Fruit fly (Drosophila melanogaster): ENCODE data around the gene bond.
A peak's percentile ranks its signal among the peaks of the same experiment; 100 is the strongest.

The bond gene

DNA sequence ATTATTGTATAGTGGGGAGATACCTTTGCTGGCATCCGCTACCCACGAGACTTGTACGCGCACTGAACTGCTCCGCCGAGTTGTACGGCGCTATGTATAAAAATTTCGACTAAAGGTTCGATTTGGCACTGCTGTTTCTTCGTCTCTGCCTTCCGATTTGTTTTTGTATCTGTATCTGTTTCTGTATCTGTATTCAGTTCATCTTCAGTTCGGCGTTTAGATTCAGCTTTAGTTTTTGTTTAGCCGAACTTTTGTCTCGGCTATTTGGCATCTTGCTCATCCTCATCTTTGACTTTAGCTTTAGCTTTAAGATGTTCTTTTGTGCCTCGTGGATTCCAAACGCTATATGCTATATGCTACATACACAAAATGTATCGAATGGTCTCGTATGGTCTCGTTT, 12.0 kb downstream of the bond start, which contains the start of gene sit:
TSS of gene sit (minus strand) at position 71 of the 400 bp plus-strand sequence.
- TF ChIP-seq ems (GFP tag; optimal IDR thresholded peaks at IDR 0.05) = no peak
- no peak for TF ChIP-seq CG17385 (GFP tag; optimal IDR thresholded peaks at IDR 0.05)
- TF ChIP-seq CG18764 (GFP tag; optimal IDR thresholded peaks at IDR 0.05) = no peak
- no peak for TF ChIP-seq CG31365 (tag; optimal IDR thresholded peaks at IDR 0.05)
- TF ChIP-seq CG12744 (GFP tag; optimal IDR thresholded peaks at IDR 0.05) = no peak
- TF ChIP-seq chinmo (GFP tag; IDR thresholded peaks at IDR 0.05; ENCODE audit: partially characterized antibody) = 0 out of 4 replicates have a peak, but pooled peaks have one; percentile 58
- no peak for TF ChIP-seq org-1 (GFP tag; optimal IDR thresholded peaks at IDR 0.05)
- no peak for TF ChIP-seq Sry-δ (GFP tag; optimal IDR thresholded peaks at IDR 0.05)
- no peak for TF ChIP-seq jing (GFP tag; optimal IDR thresholded peaks at IDR 0.05)
- TF ChIP-seq Dek (tag; optimal IDR thresholded peaks at IDR 0.05) = no peak
- no peak for TF ChIP-seq tin (GFP tag; optimal IDR thresholded peaks at IDR 0.05)
- TF ChIP-seq CG12155 (GFP tag; optimal IDR thresholded peaks at IDR 0.05) = no peak
- TF ChIP-seq ttk (GFP tag; IDR thresholded peaks at IDR 0.05) = no peak
- TF ChIP-seq lilli (GFP tag; optimal IDR thresholded peaks at IDR 0.05) = no peak
- no peak for TF ChIP-seq CG1603 (tag; optimal IDR thresholded peaks at IDR 0.05)
- no peak for TF ChIP-seq Fer2 (tag; optimal IDR thresholded peaks at IDR 0.05)
- TF ChIP-seq salm (tag; optimal IDR thresholded peaks at IDR 0.05) = no peak
- peak; percentile 7 for TF ChIP-seq CG15269 (tag; optimal IDR thresholded peaks at IDR 0.05)
- no peak for TF ChIP-seq Nf-YA (GFP tag; IDR thresholded peaks at IDR 0.05)
- TF ChIP-seq CG13894 (tag; optimal IDR thresholded peaks at IDR 0.05) = peak; percentile 98
- TF ChIP-seq GATAe (GFP tag; conservative IDR thresholded peaks at IDR 0.05) = no peak
- TF ChIP-seq wek (GFP tag; optimal IDR thresholded peaks at IDR 0.05) = no peak
- no peak for TF ChIP-seq Fer1 (GFP tag; optimal IDR thresholded peaks at IDR 0.05)
- TF ChIP-seq Neu2 (GFP tag; optimal IDR thresholded peaks at IDR 0.05; ENCODE audit: borderline replicate concordance) = no peak
- TF ChIP-seq B-H1 (GFP tag; IDR thresholded peaks at IDR 0.05) = no peak
- TF ChIP-seq cg (GFP tag; optimal IDR thresholded peaks at IDR 0.05) = no peak
- no peak for TF ChIP-seq D (optimal IDR thresholded peaks at IDR 0.05)
- TF ChIP-seq D (GFP tag; optimal IDR thresholded peaks at IDR 0.05) = no peak
- TF ChIP-seq CG18599 (GFP tag; optimal IDR thresholded peaks at IDR 0.05) = no peak
- TF ChIP-seq Usf (GFP tag; optimal IDR thresholded peaks at IDR 0.05) = no peak
- peak; percentile 22 for TF ChIP-seq Deaf1 (tag; optimal IDR thresholded peaks at IDR 0.05)
- no peak for TF ChIP-seq Taf1 (GFP tag; IDR thresholded peaks at IDR 0.05)

dm6 chr3R:22564076-22564475, 13.6 kb downstream of the bond start:
- TF ChIP-seq CG6683 (GFP tag; optimal IDR thresholded peaks at IDR 0.05) (no peak), chinmo (GFP tag; IDR thresholded peaks at IDR 0.05; ENCODE audit: partially characterized antibody) (peak; percentile 90), ssp (GFP tag; IDR thresholded peaks at IDR 0.05) (no peak), Eip74EF (GFP tag; optimal IDR thresholded peaks at IDR 0.05) (peak in 1 of 2 experiments; percentile 90), CG1647 (GFP tag; optimal IDR thresholded peaks at IDR 0.05) (no peak)

DNA sequence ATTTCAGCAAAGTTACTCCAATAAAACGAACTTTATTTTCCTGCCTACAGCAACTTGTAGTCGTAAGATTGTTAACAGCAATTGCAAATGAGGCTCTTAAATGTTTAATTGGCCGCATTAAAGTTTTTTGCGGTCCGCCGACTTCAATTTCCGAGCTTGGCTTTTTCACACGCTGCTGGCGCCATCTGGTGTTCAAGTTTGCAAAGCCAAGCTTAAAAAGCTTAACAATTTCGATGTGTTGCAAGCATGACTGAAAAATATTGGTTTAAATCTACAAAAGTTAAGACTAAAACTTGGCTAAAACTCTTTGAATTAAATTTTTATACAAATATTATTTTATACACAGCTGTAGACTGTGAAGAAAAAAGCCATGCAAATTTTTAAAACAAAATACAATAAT, 14.2 kb downstream of the bond start:
- TF ChIP-seq Myb (GFP tag; optimal IDR thresholded peaks at IDR 0.05) (no peak), Dip2 (GFP tag; IDR thresholded peaks at IDR 0.05) (peak; percentile 84), CTCF (GFP tag; optimal IDR thresholded peaks at IDR 0.05) (peak; percentile 90), unc-4 (GFP tag; IDR thresholded peaks at IDR 0.05; ENCODE audit: partially characterized antibody) (no peak), CG16863 (GFP tag; optimal IDR thresholded peaks at IDR 0.05) (no peak), sens (GFP tag) (peak; percentile 38)

Measured in whole organism, embryonic.